Worm (Caenorhabditis elegans): ENCODE measurements around the gene cdd-2.

cdd-2 gene

ce11 chrIV:7578281-7578680, 30.6 kb upstream of the cdd-2 start, which contains the start of gene F32E10.5:
TSS of gene F32E10.5 (minus strand) at chrIV:7578381.
- TF ChIP-seq jun-1 (tag; optimal IDR thresholded peaks at IDR 0.05) (no peak), aly-2 (tag; optimal IDR thresholded peaks at IDR 0.05) (no peak), ceh-16 (tag; optimal IDR thresholded peaks at IDR 0.05) (no peak), skn-1 (tag; optimal IDR thresholded peaks at IDR 0.05) (no peak), tbx-2 (tag; optimal IDR thresholded peaks at IDR 0.05) (no peak), egl-27 (tag; optimal IDR thresholded peaks at IDR 0.05) (no peak), daf-12 (tag; optimal IDR thresholded peaks at IDR 0.05) (no peak), nhr-25 (tag; optimal IDR thresholded peaks at IDR 0.05) (no peak), ztf-11 (tag; optimal IDR thresholded peaks at IDR 0.05) (no peak), elt-1 (tag; optimal IDR thresholded peaks at IDR 0.05) (no peak), nhr-43 (tag; optimal IDR thresholded peaks at IDR 0.05; ENCODE audit: poor library complexity, severe bottlenecking) (no peak), mdl-1 (tag; optimal IDR thresholded peaks at IDR 0.05) (no peak), ceh-82 (tag; optimal IDR thresholded peaks at IDR 0.05) (no peak), fkh-2 (tag; optimal IDR thresholded peaks at IDR 0.05) (no peak), ceh-9 (tag; optimal IDR thresholded peaks at IDR 0.05) (no peak), zag-1 (tag; optimal IDR thresholded peaks at IDR 0.05) (no peak), lsy-12 (tag; optimal IDR thresholded peaks at IDR 0.05) (no peak)

- TF ChIP-seq nhr-76 (tag; optimal IDR thresholded peaks at IDR 0.05), result no peak
- TF ChIP-seq nhr-43 (tag; optimal IDR thresholded peaks at IDR 0.05; ENCODE audit: poor library complexity, severe bottlenecking), result no peak
- no peak for TF ChIP-seq ztf-4 (tag; optimal IDR thresholded peaks at IDR 0.05)
- no peak for TF ChIP-seq egl-5 (tag; optimal IDR thresholded peaks at IDR 0.05)
- TF ChIP-seq ceh-9 (tag; optimal IDR thresholded peaks at IDR 0.05), result no peak
- no peak for TF ChIP-seq lin-15B (tag; optimal IDR thresholded peaks at IDR 0.05)
- no peak for TF ChIP-seq zag-1 (tag; optimal IDR thresholded peaks at IDR 0.05)
Measured at ce11 chrIV:7575147-7575768, 27.6 kb upstream of the cdd-2 start, which contains the start of gene cec-4. TSS of gene cec-4 (plus strand) at chrIV:7575718.

- TF ChIP-seq ceh-28 (tag; optimal IDR thresholded peaks at IDR 0.05) (no peak), nhr-23 (tag; optimal IDR thresholded peaks at IDR 0.05) (peak; percentile 78), zag-1 (tag; optimal IDR thresholded peaks at IDR 0.05) (no peak), jun-1 (tag; optimal IDR thresholded peaks at IDR 0.05) (no peak), fkh-10 (GFP tag; optimal IDR thresholded peaks at IDR 0.05) (no peak), lin-15B (tag; optimal IDR thresholded peaks at IDR 0.05) (peak; percentile 50), nhr-76 (tag; optimal IDR thresholded peaks at IDR 0.05) (peak; percentile 12), lsy-12 (tag; optimal IDR thresholded peaks at IDR 0.05) (peak; percentile 87), nhr-67 (tag; optimal IDR thresholded peaks at IDR 0.05) (no peak), unc-62 (GFP tag; optimal IDR thresholded peaks at IDR 0.05) (no peak), aly-2 (tag; optimal IDR thresholded peaks at IDR 0.05) (peak; percentile 41), lin-39 (tag; optimal IDR thresholded peaks at IDR 0.05) (peak; percentile 85), pqm-1 (tag; optimal IDR thresholded peaks at IDR 0.05) (no peak), skn-1 (tag; optimal IDR thresholded peaks at IDR 0.05) (peak; percentile 53), hmg-11 (tag; optimal IDR thresholded peaks at IDR 0.05) (peak; percentile 97), R02D3.7 (tag; optimal IDR thresholded peaks at IDR 0.05) (no peak), ZK546.5 (tag; optimal IDR thresholded peaks at IDR 0.05) (no peak), ceh-9 (tag; optimal IDR thresholded peaks at IDR 0.05) (no peak), nhr-237 (tag; optimal IDR thresholded peaks at IDR 0.05) (no peak), fkh-2 (tag; optimal IDR thresholded peaks at IDR 0.05) (no peak), nhr-77 (tag; optimal IDR thresholded peaks at IDR 0.05) (peak; percentile 26), elt-1 (tag; optimal IDR thresholded peaks at IDR 0.05) (peak; percentile 24), ama-1 (optimal IDR thresholded peaks at IDR 0.05) (peak; percentile 58), ceh-82 (tag; optimal IDR thresholded peaks at IDR 0.05) (peak; percentile 69), fos-1 (tag; optimal IDR thresholded peaks at IDR 0.05) (no peak), mdl-1 (tag; optimal IDR thresholded peaks at IDR 0.05) (no peak), elt-3 (tag; optimal IDR thresholded peaks at IDR 0.05) (peak in 1 of 3 experiments; percentile 72), ztf-11 (tag; optimal IDR thresholded peaks at IDR 0.05) (peak; percentile 46), nhr-25 (tag; optimal IDR thresholded peaks at IDR 0.05) (peak; percentile 40), tbx-2 (tag; optimal IDR thresholded peaks at IDR 0.05) (peak; percentile 73), ceh-16 (tag; optimal IDR thresholded peaks at IDR 0.05) (peak; percentile 44), sea-2 (GFP tag; optimal IDR thresholded peaks at IDR 0.05) (no peak), nhr-11 (tag; optimal IDR thresholded peaks at IDR 0.05) (no peak), elt-2 (tag; optimal IDR thresholded peaks at IDR 0.05) (peak; percentile 55), unc-39 (tag; optimal IDR thresholded peaks at IDR 0.05) (no peak), ztf-4 (tag; optimal IDR thresholded peaks at IDR 0.05) (peak; percentile 22), nhr-12 (tag; optimal IDR thresholded peaks at IDR 0.05) (no peak), egl-5 (tag; optimal IDR thresholded peaks at IDR 0.05) (peak; percentile 91), mml-1 (tag; optimal IDR thresholded peaks at IDR 0.05) (no peak), eor-1 (tag; optimal IDR thresholded peaks at IDR 0.05) (no peak), daf-12 (tag; optimal IDR thresholded peaks at IDR 0.05) (no peak), nfya-1 (tag; optimal IDR thresholded peaks at IDR 0.05; ENCODE audit: insufficient read depth) (peak; percentile 65), snpc-4 (tag; optimal IDR thresholded peaks at IDR 0.05) (no peak), nhr-43 (tag; optimal IDR thresholded peaks at IDR 0.05; ENCODE audit: poor library complexity, severe bottlenecking) (peak; percentile 81), nhr-28 (tag; optimal IDR thresholded peaks at IDR 0.05) (no peak)
Measured at ce11 chrIV:7573944-7574343, 26.3 kb upstream of the cdd-2 start.

Measured in whole organism, L3 larva.